Worm (Caenorhabditis elegans) whole organism, L1 larva: ENCODE results near the gene C06C3.10.

Source experiments
- F16B12.6 ChIP-seq: fragments of 150-350 bp; optimal IDR thresholded peaks from 2 replicates; lab custom pipeline; 2014; ENCODE audit warnings: missing biosample characterization, missing genetic modification characterization
- aha-1 ChIP-seq: fragments of 150-350 bp; optimal IDR thresholded peaks from 2 replicates; lab custom pipeline; 2014; ENCODE audit warnings: missing biosample characterization, missing genetic modification characterization
- alr-1 ChIP-seq: fragments of 200-800 bp; sonication (Bioruptor generic); optimal IDR thresholded peaks from 2 replicates; lab custom pipeline; 2018; ENCODE audit warnings: borderline replicate concordance, mild to moderate bottlenecking, missing genetic modification characterization, missing compliant biosample characterization
- aly-2 ChIP-seq: fragments of 150-350 bp; optimal IDR thresholded peaks from 2 replicates; lab custom pipeline; 2014; ENCODE audit warnings: missing biosample characterization, missing genetic modification characterization
- blmp-1 ChIP-seq: fragments of 150-350 bp; optimal IDR thresholded peaks from 2 replicates; lab custom pipeline; 2014; ENCODE audit warnings: missing biosample characterization, missing genetic modification characterization
- ceh-63 ChIP-seq: fragments of 200-800 bp; sonication (Bioruptor generic); optimal IDR thresholded peaks from 2 replicates; lab custom pipeline; 2018; ENCODE audit warnings: mild to moderate bottlenecking, missing genetic modification characterization, missing compliant biosample characterization
- ceh-88 ChIP-seq: fragments of 200-800 bp; sonication (Bioruptor generic); IDR thresholded peaks from 2 replicates; pipeline ENCODE4 v1.3.6; 2022; ENCODE audit warnings: missing genetic modification characterization, missing compliant biosample characterization
- ceh-90 ChIP-seq: sonication (generic microtip); optimal IDR thresholded peaks from 2 replicates; lab custom pipeline; 2016; ENCODE audit warnings: missing genetic modification characterization, missing compliant biosample characterization
- ces-1 ChIP-seq: fragments of 150-350 bp; optimal IDR thresholded peaks from 2 replicates; lab custom pipeline; 2014; ENCODE audit warnings: missing biosample characterization, missing genetic modification reagents, missing genetic modification characterization
- dpl-1 ChIP-seq, 3 experiments: fragments of 150-350 bp in 2 of 3; sonication (generic microtip) in 1 of 3; optimal IDR thresholded peaks; 2 replicates each; lab custom pipeline; 2014 to 2017; ENCODE audit warnings: missing biosample characterization in 3 of 3, missing genetic modification characterization in 3 of 3, missing genetic modification reagents in 3 of 3
- dsc-1 ChIP-seq: sonication (generic microtip); optimal IDR thresholded peaks from 2 replicates; lab custom pipeline; 2016; ENCODE audit warnings: mild to moderate bottlenecking, missing genetic modification characterization, missing compliant biosample characterization
- efl-1 ChIP-seq, 4 experiments: fragments of 150-350 bp; optimal IDR thresholded peaks in 3 of 4; peaks in 1 of 4; 1 replicate in 1 of 4; 2 replicates in 3 of 4; lab custom pipeline; 2014; ENCODE audit warnings: missing biosample characterization in 2 of 4, missing genetic modification characterization in 2 of 4, missing genetic modification reagents in 2 of 4
- egl-13 ChIP-seq: sonication (generic microtip); optimal IDR thresholded peaks from 2 replicates; lab custom pipeline; 2016; ENCODE audit warnings: missing genotype, missing genetic modification reagents, missing genetic modification characterization, missing compliant biosample characterization
- elt-3 ChIP-seq, 6 experiments: fragments of 150-350 bp in 1 of 6; sonication (generic microtip); optimal IDR thresholded peaks; 2 replicates each; lab custom pipeline; 2017 to 2018; ENCODE audit warnings: missing biosample characterization in 6 of 6, missing genetic modification characterization in 6 of 6, inconsistent platforms in 1 of 6
- ets-5 ChIP-seq: fragments of 200-800 bp; sonication (Bioruptor generic); IDR thresholded peaks from 2 replicates; pipeline ENCODE4 v1.3.6; 2022; ENCODE audit warnings: missing genetic modification characterization, missing compliant biosample characterization
- fkh-10 ChIP-seq: sonication (generic microtip); optimal IDR thresholded peaks from 2 replicates; lab custom pipeline; 2017; ENCODE audit warnings: missing biosample characterization, missing genetic modification reagents, missing genetic modification characterization
- fkh-4 ChIP-seq: sonication (generic microtip); optimal IDR thresholded peaks from 2 replicates; lab custom pipeline; 2016; ENCODE audit warnings: missing compliant biosample characterization, missing genetic modification characterization, borderline replicate concordance
- fkh-8 ChIP-seq: sonication (generic microtip); optimal IDR thresholded peaks from 2 replicates; lab custom pipeline; 2016; ENCODE audit warnings: mild to moderate bottlenecking, missing genetic modification characterization, missing compliant biosample characterization
- fos-1 ChIP-seq: fragments of 150-350 bp; optimal IDR thresholded peaks from 2 replicates; lab custom pipeline; 2014; ENCODE audit warnings: missing biosample characterization, missing genetic modification characterization
- grh-1 ChIP-seq: fragments of 200-800 bp; sonication (Bioruptor generic); IDR thresholded peaks from 2 replicates; pipeline ENCODE4 v1.3.6; 2022; ENCODE audit warnings: missing genetic modification reagents, missing genetic modification characterization, missing compliant biosample characterization
- hpl-2 ChIP-seq: fragments of 150-350 bp; optimal IDR thresholded peaks from 2 replicates; lab custom pipeline; 2014; ENCODE audit warnings: missing biosample characterization, missing genetic modification reagents, missing genetic modification characterization
- isw-1 ChIP-seq: fragments of 200-800 bp; sonication (Bioruptor generic); IDR thresholded peaks from 2 replicates; pipeline ENCODE4 v1.3.6; 2022; ENCODE audit warnings: missing genetic modification characterization, missing compliant biosample characterization
- jun-1 ChIP-seq: fragments of 150-350 bp; optimal IDR thresholded peaks from 2 replicates; lab custom pipeline; 2014; ENCODE audit warnings: missing biosample characterization, missing genetic modification reagents, missing genetic modification characterization
- lin-13 ChIP-seq: fragments of 150-350 bp; optimal IDR thresholded peaks from 2 replicates; lab custom pipeline; 2014; ENCODE audit warnings: missing biosample characterization, missing genetic modification reagents, missing genetic modification characterization
- lin-14 ChIP-seq: fragments of 200-800 bp; sonication (Bioruptor generic); optimal IDR thresholded peaks from 2 replicates; lab custom pipeline; 2018; ENCODE audit warnings: mild to moderate bottlenecking, missing genetic modification characterization, moderate library complexity, missing compliant biosample characterization
- lin-35 ChIP-seq, 2 experiments: fragments of 150-350 bp; optimal IDR thresholded peaks; 2 replicates each; lab custom pipeline; 2014; ENCODE audit warnings: missing biosample characterization in 2 of 2, missing genetic modification characterization in 2 of 2, missing genetic modification reagents in 2 of 2
- lin-39 ChIP-seq: fragments of 150-350 bp; optimal IDR thresholded peaks from 2 replicates; lab custom pipeline; 2014; ENCODE audit warnings: missing biosample characterization, missing genetic modification reagents, missing genetic modification characterization
- lir-3 ChIP-seq: sonication (generic microtip); optimal IDR thresholded peaks from 2 replicates; lab custom pipeline; 2016; ENCODE audit warnings: mild to moderate bottlenecking, missing genetic modification characterization, moderate library complexity, missing compliant biosample characterization; ENCODE audit not compliant: poor library complexity
- lsy-2 ChIP-seq, 2 experiments: fragments of 150-350 bp; optimal IDR thresholded peaks; 2 replicates each; lab custom pipeline; 2014; ENCODE audit warnings: missing biosample characterization in 2 of 2, missing genetic modification characterization in 2 of 2
- mab-9 ChIP-seq: fragments of 200-800 bp; sonication (Bioruptor generic); IDR thresholded peaks from 2 replicates; pipeline ENCODE4 v1.3.6; 2022; ENCODE audit warnings: missing genetic modification reagents, missing genetic modification characterization, missing compliant biosample characterization
- mdl-1 ChIP-seq, 2 experiments: fragments of 150-350 bp; optimal IDR thresholded peaks; 2 replicates each; lab custom pipeline; 2014 to 2017; ENCODE audit warnings: missing biosample characterization in 2 of 2, missing genetic modification characterization in 2 of 2, inconsistent platforms in 1 of 2
- mef-2 ChIP-seq: fragments of 150-350 bp; optimal IDR thresholded peaks from 2 replicates; lab custom pipeline; 2014; ENCODE audit warnings: missing biosample characterization, missing genetic modification characterization
- nhr-11 ChIP-seq: fragments of 150-350 bp; optimal IDR thresholded peaks from 2 replicates; lab custom pipeline; 2014; ENCODE audit warnings: missing biosample characterization, missing genetic modification characterization
- nhr-20 ChIP-seq: sonication (generic microtip); optimal IDR thresholded peaks from 2 replicates; lab custom pipeline; 2016; ENCODE audit warnings: mild to moderate bottlenecking, missing genetic modification characterization, missing compliant biosample characterization
- nhr-28 ChIP-seq: fragments of 150-350 bp; optimal IDR thresholded peaks from 2 replicates; lab custom pipeline; 2014; ENCODE audit warnings: missing biosample characterization, missing genetic modification characterization
- nhr-47 ChIP-seq: sonication (generic microtip); optimal IDR thresholded peaks from 2 replicates; lab custom pipeline; 2016; ENCODE audit warnings: mild to moderate bottlenecking, missing genetic modification characterization, moderate library complexity, missing compliant biosample characterization
- nhr-71 ChIP-seq: sonication (generic microtip); optimal IDR thresholded peaks from 2 replicates; lab custom pipeline; 2016; ENCODE audit warnings: mild to moderate bottlenecking, missing genetic modification characterization, moderate library complexity, missing compliant biosample characterization
- nhr-76 ChIP-seq: sonication (generic microtip); optimal IDR thresholded peaks from 2 replicates; lab custom pipeline; 2017; ENCODE audit warnings: missing biosample characterization, missing genetic modification characterization
- nhr-77 ChIP-seq: fragments of 150-350 bp; optimal IDR thresholded peaks from 2 replicates; lab custom pipeline; 2014; ENCODE audit warnings: missing biosample characterization, missing genetic modification characterization
- nhr-84 ChIP-seq: sonication (generic microtip); optimal IDR thresholded peaks from 2 replicates; lab custom pipeline; 2017; ENCODE audit warnings: missing biosample characterization, missing genetic modification characterization
- nhr-85 ChIP-seq: sonication (generic microtip); peaks from one replicate; lab custom pipeline; 2016; ENCODE audit warnings: missing genetic modification characterization, inconsistent platforms, missing compliant biosample characterization
- pax-3 ChIP-seq: fragments of 200-800 bp; sonication (Bioruptor generic); optimal IDR thresholded peaks from 2 replicates; lab custom pipeline; 2018; ENCODE audit warnings: mild to moderate bottlenecking, missing genetic modification characterization, moderate library complexity, missing compliant biosample characterization
- sptf-1 ChIP-seq: fragments of 150-350 bp; optimal IDR thresholded peaks from 2 replicates; lab custom pipeline; 2014; ENCODE audit warnings: missing biosample characterization, missing genetic modification characterization
- tbx-2 ChIP-seq: sonication (generic microtip); optimal IDR thresholded peaks from 2 replicates; lab custom pipeline; 2016; ENCODE audit warnings: missing genetic modification characterization, missing compliant biosample characterization
- unc-30 ChIP-seq: sonication (generic microtip); optimal IDR thresholded peaks from 2 replicates; lab custom pipeline; 2017; ENCODE audit warnings: missing biosample characterization, missing genetic modification characterization
- unc-86 ChIP-seq: sonication (generic microtip); optimal IDR thresholded peaks from 2 replicates; lab custom pipeline; 2016; ENCODE audit warnings: missing genetic modification characterization, missing compliant biosample characterization
- zip-4 ChIP-seq: fragments of 200-800 bp; sonication (Bioruptor generic); optimal IDR thresholded peaks from 2 replicates; lab custom pipeline; 2018; ENCODE audit warnings: mild to moderate bottlenecking, missing genetic modification characterization, moderate library complexity, missing compliant biosample characterization
- ztf-11 ChIP-seq, 2 experiments: sonication (generic microtip); optimal IDR thresholded peaks; 2 replicates each; lab custom pipeline; 2016 to 2017; ENCODE audit warnings: missing genetic modification characterization in 2 of 2, missing biosample characterization in 1 of 2, missing compliant biosample characterization in 1 of 2

Gene C06C3.10

ce11 chrII:9346490-9346889 lies 30.6 kb downstream of the C06C3.10 start, which contains the start of gene F42A8.1:
Gene F42A8.1 (minus strand): TSS chrII:9346590.
- no peak for TF ChIP-seq lir-3 (tag; lab: Kevin White, UChicago)
- no peak for TF ChIP-seq fos-1 (tag; lab: Kevin White, UChicago)
- peak; percentile 57 for TF ChIP-seq blmp-1 (tag; lab: Kevin White, UChicago)

DNA sequence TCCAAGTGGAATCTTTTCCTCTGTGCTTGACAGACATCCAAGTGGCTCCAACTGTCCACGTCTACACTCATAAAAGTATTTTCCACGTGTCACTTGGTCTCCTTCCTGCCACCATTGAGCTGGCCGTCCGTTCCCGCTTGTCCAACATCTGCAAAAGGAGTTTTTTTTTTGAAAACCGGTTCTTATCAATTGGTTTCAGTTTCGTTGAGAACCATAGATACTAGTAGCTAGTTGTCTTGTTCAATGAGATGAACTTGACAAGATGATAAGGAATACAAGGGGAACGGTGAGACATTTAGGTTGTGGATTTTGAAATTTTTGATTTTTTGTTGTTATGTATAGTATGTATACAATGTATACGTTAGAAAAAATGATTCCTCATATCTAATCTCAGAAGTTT lies 31.3 kb downstream of the C06C3.10 start:
- TF ChIP-seq lin-13 (GFP tag; lab: Kevin White, UChicago), result no peak
- TF ChIP-seq blmp-1 (tag; lab: Kevin White, UChicago), result peak; percentile 55
- TF ChIP-seq nhr-28 (tag; lab: Kevin White, UChicago), result no peak
- peak; percentile 64 for TF ChIP-seq nhr-85 (tag; lab: Kevin White, UChicago)
- TF ChIP-seq efl-1 (optimal IDR thresholded peaks at IDR 0.05; lab: Kevin White, UChicago), result no peak
- TF ChIP-seq efl-1 (GFP tag; optimal IDR thresholded peaks at IDR 0.05 in 1 of 2; lab: Kevin White, UChicago), result peak in 1 of 2 experiments; percentile 30
- TF ChIP-seq ceh-63 (GFP tag; lab: Kevin White, UChicago), result no peak

DNA sequence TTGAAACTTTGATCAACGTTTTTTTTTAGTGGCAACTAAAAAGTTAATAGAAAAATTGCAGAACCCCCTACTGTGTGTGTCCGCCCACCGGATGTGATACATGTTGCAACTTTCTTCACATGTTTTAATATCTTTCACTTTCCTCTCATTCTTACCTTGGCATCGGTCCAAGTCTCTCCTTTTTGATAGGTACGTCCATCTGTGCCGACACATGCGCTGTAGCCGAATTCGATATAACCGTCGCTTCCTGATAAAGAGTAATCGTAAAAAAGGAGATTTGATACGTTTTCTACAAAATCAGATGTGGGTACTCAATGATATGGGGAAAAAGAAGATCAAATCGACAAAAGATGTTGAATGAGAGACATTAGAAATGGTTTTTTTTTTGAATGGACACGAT lies 31.9 kb downstream of the C06C3.10 start:
- TF ChIP-seq nhr-76 (no peak), nhr-11 (no peak), sptf-1 (tag; lab: Kevin White, UChicago) (no peak), lin-13 (GFP tag; lab: Kevin White, UChicago) (no peak), mab-9 (GFP tag; lab: Robert Waterston, UW) (no peak), pax-3 (no peak), ceh-63 (GFP tag; lab: Kevin White, UChicago) (no peak), nhr-20 (tag; lab: Kevin White, UChicago) (peak; percentile 32), unc-30 (tag; lab: Kevin White, UChicago) (no peak), dpl-1 (GFP tag; optimal IDR thresholded peaks at IDR 0.05; lab: Kevin White, UChicago) (no peak), isw-1 (GFP tag; lab: Robert Waterston, UW) (no peak), jun-1 (tag; lab: Kevin White, UChicago) (no peak), zip-4 (GFP tag; lab: Kevin White, UChicago) (no peak), tbx-2 (tag; lab: Kevin White, UChicago) (no peak), lin-35 (GFP tag; optimal IDR thresholded peaks at IDR 0.05; lab: Kevin White, UChicago) (no peak), fkh-4 (tag; lab: Kevin White, UChicago) (no peak), unc-86 (tag; lab: Kevin White, UChicago) (no peak), nhr-84 (tag; lab: Kevin White, UChicago) (no peak), ces-1 (GFP tag; lab: Kevin White, UChicago) (no peak), nhr-77 (tag; lab: Kevin White, UChicago) (no peak), aha-1 (tag; lab: Kevin White, UChicago) (no peak), ets-5 (GFP tag; lab: Robert Waterston, UW) (no peak), egl-13 (tag; lab: Kevin White, UChicago) (no peak), nhr-71 (tag; lab: Kevin White, UChicago) (peak; percentile 34), mdl-1 (tag; optimal IDR thresholded peaks at IDR 0.05; lab: Kevin White, UChicago) (no peak), F16B12.6 (tag; lab: Kevin White, UChicago) (no peak), lsy-2 (tag; optimal IDR thresholded peaks at IDR 0.05; lab: Kevin White, UChicago) (no peak), lin-14 (GFP tag; lab: Kevin White, UChicago) (peak; percentile 70), lin-39 (tag; lab: Kevin White, UChicago) (no peak), mef-2 (no peak), ceh-88 (no peak), ztf-11 (tag; optimal IDR thresholded peaks at IDR 0.05; lab: Kevin White, UChicago) (no peak), nhr-47 (tag; lab: Kevin White, UChicago) (no peak), dsc-1 (tag; lab: Kevin White, UChicago) (no peak), fkh-8 (no peak), fkh-10 (GFP tag; lab: Kevin White, UChicago) (no peak), ceh-90 (no peak), grh-1 (GFP tag; lab: Robert Waterston, UW) (0 out of 2 replicates have a peak, but pooled peaks have one; percentile 20), hpl-2 (GFP tag; lab: Kevin White, UChicago) (no peak), alr-1 (no peak), nhr-28 (tag; lab: Kevin White, UChicago) (no peak), aly-2 (tag; lab: Kevin White, UChicago) (no peak), elt-3 (tag; optimal IDR thresholded peaks at IDR 0.05; lab: Kevin White, UChicago) (peak in 5 of 6 experiments; percentile 69 to 84 (median 79))
